Worm (Caenorhabditis elegans) whole organism, dauer: ENCODE results near the gene ZK666.12.

Experiments
- unc-62 ChIP-seq: sonication (generic microtip); optimal IDR thresholded peaks from 2 replicates; lab custom pipeline; 2017; ENCODE audit warnings: missing biosample characterization, missing genetic modification reagents, missing genetic modification characterization

Gene ZK666.12

DNA sequence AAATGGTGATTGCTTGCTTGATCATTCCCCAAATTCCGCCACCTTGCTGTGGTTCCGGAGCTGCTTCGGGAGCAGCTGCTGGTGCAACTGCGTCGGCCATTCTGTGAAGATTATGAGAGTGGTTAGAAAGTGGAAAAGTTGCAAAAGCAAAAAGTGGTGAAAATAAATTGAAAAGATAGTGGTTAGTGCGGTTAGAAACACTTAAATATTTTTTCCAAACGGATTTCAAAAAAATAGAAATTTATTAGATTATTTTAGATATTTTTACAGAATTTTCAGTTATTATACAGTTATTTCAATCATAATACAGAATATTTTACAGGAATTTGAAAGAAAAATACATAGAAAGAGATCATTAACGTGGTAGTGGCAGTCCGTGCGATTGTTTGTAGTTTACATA lies 41.6 kb downstream of the ZK666.12 start, which contains the start of gene R166.2:
Gene R166.2, minus strand, starts transcription at position 101 of the 400 bp plus-strand sequence.
- TF ChIP-seq unc-62 (GFP tag; lab: Kevin White, UChicago), result no peak

- no peak for TF ChIP-seq unc-62 (GFP tag; lab: Kevin White, UChicago)
Observed at ce11 chrII:10537988-10538387, 42.0 kb downstream of the ZK666.12 start.

DNA sequence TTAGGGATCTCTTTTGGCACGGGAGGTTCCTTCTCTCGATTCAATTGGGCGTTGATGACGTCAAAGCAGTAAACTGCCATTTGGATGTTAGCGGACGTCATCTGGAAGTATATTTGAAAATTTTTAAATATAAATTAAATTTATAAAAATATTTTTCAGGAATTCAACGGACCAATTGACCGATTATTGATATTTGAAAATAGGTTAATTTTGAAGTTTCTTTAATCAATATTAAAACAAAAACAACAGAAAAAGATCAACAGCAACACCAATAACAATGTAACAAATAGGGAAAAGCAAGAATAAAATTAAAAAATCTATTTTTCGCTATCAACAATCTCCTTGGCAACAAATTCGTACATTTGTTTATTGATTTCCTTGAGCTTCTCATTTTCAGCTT lies 43.2 kb downstream of the ZK666.12 start, which contains the start of gene R166.3:
Gene R166.3, minus strand, starts transcription at position 101 of the 400 bp plus-strand sequence.
- no peak for TF ChIP-seq unc-62 (GFP tag; lab: Kevin White, UChicago)

ce11 chrII:10541923-10542486 lies 46.0 kb downstream of the ZK666.12 start, which contains the start of gene pro-1:
Gene pro-1 (minus strand): TSS chrII:10541996.
- no peak for TF ChIP-seq unc-62 (GFP tag; lab: Kevin White, UChicago)

ce11 chrII:10542654-10543456 lies 46.8 kb downstream of the ZK666.12 start:
- no peak for TF ChIP-seq unc-62 (GFP tag; lab: Kevin White, UChicago)

- TF ChIP-seq unc-62 (GFP tag; lab: Kevin White, UChicago), result no peak
Observed at ce11 chrII:10543457-10544137, 47.6 kb downstream of the ZK666.12 start.

ce11 chrII:10544374-10544908 lies 48.4 kb downstream of the ZK666.12 start:
- no peak for TF ChIP-seq unc-62 (GFP tag; lab: Kevin White, UChicago)

ce11 chrII:10545213-10545612 lies 49.2 kb downstream of the ZK666.12 start:
- no peak for TF ChIP-seq unc-62 (GFP tag; lab: Kevin White, UChicago)
